Fruit fly (Drosophila melanogaster) whole organism, prepupa: ENCODE data around the gene CG33191.

Experiments used
- CG6276 ChIP-seq: fragments of 200-800 bp; sonication (Bioruptor generic); optimal IDR thresholded peaks from 2 replicates; lab custom pipeline; 2017; ENCODE audit warnings: missing biosample characterization, mild to moderate bottlenecking, missing genetic modification characterization
- Eip93F ChIP-seq: fragments of 200-800 bp; sonication (Bioruptor generic); optimal IDR thresholded peaks from 2 replicates; lab custom pipeline; 2016; ENCODE audit warnings: missing biosample characterization, mild to moderate bottlenecking, missing genetic modification characterization
- OdsH ChIP-seq: fragments of 200-800 bp; sonication (Bioruptor generic); optimal IDR thresholded peaks from 3 replicates; lab custom pipeline; 2016; ENCODE audit warnings: missing biosample characterization, missing genetic modification characterization
- fd85E ChIP-seq: fragments of 200-800 bp; sonication (Bioruptor generic); optimal IDR thresholded peaks from 3 replicates; lab custom pipeline; 2016; ENCODE audit warnings: missing biosample characterization, missing genetic modification characterization
- svp ChIP-seq: fragments of 200-800 bp; sonication (Bioruptor generic); peaks from one replicate; lab custom pipeline; 2016; ENCODE audit warnings: missing biosample characterization, missing genetic modification characterization

DNA sequence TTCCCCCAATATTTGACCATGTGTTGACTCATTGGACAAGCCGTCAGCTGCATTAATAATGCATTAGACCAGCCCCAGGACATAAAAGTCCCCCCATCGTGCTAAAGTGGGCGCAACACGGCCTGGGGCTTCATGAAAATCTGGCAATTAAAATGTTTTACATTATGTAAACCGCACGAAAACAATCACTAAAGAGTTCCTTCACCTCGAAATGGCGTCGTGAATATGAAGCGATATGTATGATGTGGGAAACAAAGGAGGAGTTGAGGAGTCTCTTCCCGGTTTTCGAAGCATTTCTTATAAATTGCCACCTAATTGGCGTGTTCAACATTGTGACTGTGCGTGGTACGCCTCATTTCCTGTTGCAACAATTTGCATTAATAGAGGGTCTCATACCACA is 37.1 kb downstream of the CG33191 start:
- TF ChIP-seq OdsH (GFP tag; lab: Kevin White, UChicago) (no peak), fd85E (no peak), Eip93F (GFP tag; lab: Kevin White, UChicago) (no peak), svp (GFP tag; lab: Kevin White, UChicago) (no peak), CG6276 (GFP tag; lab: Kevin White, UChicago) (no peak)
